Fruit fly (Drosophila melanogaster) whole organism, pupa: ENCODE data around the gene Qtzl.

Experiments
- CG10348 ChIP-seq: fragments of 200-800 bp; sonication (Bioruptor generic); IDR thresholded peaks from 2 replicates; pipeline ENCODE4 v1.3.6; 2022; ENCODE audit warnings: missing biosample characterization, missing genetic modification characterization
- CG12605 ChIP-seq: fragments of 200-800 bp; sonication (Bioruptor generic); IDR thresholded peaks from 2 replicates; pipeline ENCODE4 v1.3.6; 2022; ENCODE audit warnings: missing biosample characterization, missing genetic modification characterization
- CG13204 ChIP-seq: fragments of 200-800 bp; sonication (Bioruptor generic); optimal IDR thresholded peaks from 2 replicates; lab custom pipeline; 2018; ENCODE audit warnings: missing biosample characterization, mild to moderate bottlenecking, missing genetic modification characterization, moderate library complexity
- CG14655 ChIP-seq: fragments of 200-800 bp; sonication (Bioruptor generic); optimal IDR thresholded peaks from 3 replicates; lab custom pipeline; 2017; ENCODE audit warnings: mild to moderate bottlenecking, missing biosample characterization, missing genetic modification reagents, missing genetic modification characterization
- CG15710 ChIP-seq: fragments of 200-800 bp; sonication (Bioruptor generic); optimal IDR thresholded peaks from 2 replicates; lab custom pipeline; 2018; ENCODE audit warnings: missing biosample characterization, mild to moderate bottlenecking, missing genetic modification characterization, moderate library complexity
- CG17806 ChIP-seq: fragments of 200-800 bp; sonication (Bioruptor generic); optimal IDR thresholded peaks from 2 replicates; lab custom pipeline; 2018; ENCODE audit warnings: missing biosample characterization, mild to moderate bottlenecking, missing genetic modification characterization, moderate library complexity
- CG32121 ChIP-seq: fragments of 200-800 bp; sonication (Bioruptor generic); IDR thresholded peaks from 2 replicates; pipeline ENCODE4 v1.3.6; 2022; ENCODE audit warnings: missing biosample characterization, missing genetic modification characterization
- CG34367 ChIP-seq: fragments of 200-800 bp; sonication (Bioruptor generic); optimal IDR thresholded peaks from 2 replicates; lab custom pipeline; 2018; ENCODE audit warnings: missing biosample characterization, mild to moderate bottlenecking, missing genetic modification characterization
- CG4496 ChIP-seq: fragments of 200-800 bp; sonication (Bioruptor generic); IDR thresholded peaks from 3 replicates; pipeline ENCODE4 v1.3.6; 2022; ENCODE audit warnings: missing biosample characterization, missing genetic modification characterization
- CG8159 ChIP-seq: fragments of 200-800 bp; sonication (Bioruptor generic); optimal IDR thresholded peaks from 3 replicates; lab custom pipeline; 2018; ENCODE audit warnings: missing biosample characterization, mild to moderate bottlenecking, missing genetic modification characterization, moderate library complexity
- CG8301 ChIP-seq: fragments of 200-800 bp; sonication (Bioruptor generic); optimal IDR thresholded peaks from 2 replicates; lab custom pipeline; 2018; ENCODE audit warnings: missing biosample characterization, mild to moderate bottlenecking, missing genetic modification characterization
- CG9948 ChIP-seq: fragments of 200-800 bp; sonication (Bioruptor generic); optimal IDR thresholded peaks from 2 replicates; lab custom pipeline; 2018; ENCODE audit warnings: missing biosample characterization, mild to moderate bottlenecking, missing genetic modification characterization, moderate library complexity
- D1 ChIP-seq: fragments of 200-800 bp; sonication (Bioruptor generic); optimal IDR thresholded peaks from 2 replicates; lab custom pipeline; 2018; ENCODE audit warnings: missing biosample characterization, mild to moderate bottlenecking, missing genetic modification characterization, moderate library complexity
- EcR ChIP-seq: fragments of 200-800 bp; sonication (Bioruptor generic); optimal IDR thresholded peaks from 3 replicates; lab custom pipeline; 2019; ENCODE audit warnings: missing biosample characterization, missing genetic modification characterization, mild to moderate bottlenecking, moderate library complexity, missing genetic modification reagents
- Ets98B ChIP-seq: fragments of 200-800 bp; sonication (Bioruptor generic); IDR thresholded peaks from 2 replicates; pipeline ENCODE4 v1.3.6; 2022; ENCODE audit warnings: missing biosample characterization, missing genetic modification characterization
- Pif1A ChIP-seq: fragments of 200-800 bp; sonication (Bioruptor generic); optimal IDR thresholded peaks from 3 replicates; lab custom pipeline; 2016; ENCODE audit warnings: missing biosample characterization, missing genetic modification characterization
- Pif1B ChIP-seq: fragments of 200-800 bp; sonication (Bioruptor generic); optimal IDR thresholded peaks from 3 replicates; lab custom pipeline; 2016; ENCODE audit warnings: missing biosample characterization, missing genetic modification characterization
- Snoo ChIP-seq: fragments of 200-800 bp; sonication (Bioruptor generic); optimal IDR thresholded peaks from 3 replicates; lab custom pipeline; 2017; ENCODE audit warnings: missing biosample characterization, mild to moderate bottlenecking, missing genetic modification characterization, inconsistent platforms
- fd96Ca ChIP-seq: fragments of 200-800 bp; sonication (Bioruptor generic); IDR thresholded peaks from 3 replicates; pipeline ENCODE4 v1.3.6; 2022; ENCODE audit warnings: missing biosample characterization, missing genetic modification characterization
- gl ChIP-seq: fragments of 200-800 bp; sonication (Bioruptor generic); optimal IDR thresholded peaks from 2 replicates; lab custom pipeline; 2018; ENCODE audit warnings: missing biosample characterization, mild to moderate bottlenecking, missing genetic modification characterization
- rn ChIP-seq: fragments of 200-800 bp; sonication (Bioruptor generic); IDR thresholded peaks from 2 replicates; pipeline ENCODE4 v1.3.6; 2022; ENCODE audit warnings: missing biosample characterization, missing genetic modification characterization

The Qtzl gene

DNA sequence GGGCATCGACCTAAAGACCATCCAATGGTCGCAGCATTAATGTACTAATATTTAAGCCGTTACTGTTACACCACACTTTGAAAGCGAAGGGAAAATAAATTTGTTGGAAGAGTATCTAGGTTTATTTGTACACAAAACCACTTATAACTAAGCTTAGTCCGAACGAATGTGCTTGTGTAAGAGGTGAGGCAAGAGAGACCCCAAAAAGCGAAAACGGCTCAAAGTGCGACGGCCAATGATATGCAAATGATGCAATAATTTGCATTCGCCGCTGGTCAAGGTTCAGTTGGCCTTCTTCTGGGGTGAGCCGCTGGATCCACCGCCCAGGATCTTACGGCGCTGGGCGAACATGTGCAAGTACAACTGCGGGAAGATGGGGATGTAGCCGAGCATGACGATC is 5.6 kb downstream of the Qtzl start:
- TF ChIP-seq EcR (GFP tag; lab: Kevin White, UChicago) (peak; percentile 24), CG4496 (no peak)
- TF ChIP-seq, all 21 proteins: peak for 1

DNA sequence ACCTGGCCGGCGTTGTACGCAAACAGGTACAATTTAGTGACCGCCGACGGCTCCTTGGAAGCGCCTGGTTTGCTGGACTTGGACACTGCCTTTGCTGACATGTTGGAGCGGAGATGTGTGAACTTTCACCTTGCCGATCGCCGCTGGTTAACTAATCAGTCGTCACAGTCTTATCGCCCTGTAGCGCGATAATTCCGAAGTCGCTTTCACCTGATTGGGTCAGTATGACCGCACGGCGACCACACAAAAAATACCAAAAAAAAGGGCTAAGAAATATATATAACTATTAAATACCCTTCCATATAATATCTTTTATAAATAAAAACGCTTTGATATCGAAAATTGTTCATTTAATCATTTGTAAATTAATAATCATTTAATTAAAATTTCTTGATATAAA is 6.5 kb downstream of the Qtzl start, which contains the start of gene Hacd1:
Gene Hacd1, minus strand, starts transcription at position 216 of the 400 bp plus-strand sequence.
- no peak for TF ChIP-seq CG15710
- TF ChIP-seq fd96Ca (GFP tag; lab: Robert Waterston, UW) = no peak
- TF ChIP-seq CG8301 (tag; lab: Kevin White, UChicago) = no peak
- TF ChIP-seq CG34367 (tag; lab: Kevin White, UChicago) = no peak
- TF ChIP-seq CG8159 (tag; lab: Kevin White, UChicago) = no peak
- TF ChIP-seq CG12605 = no peak
- TF ChIP-seq CG14655 = no peak
- no peak for TF ChIP-seq Snoo (tag; lab: Kevin White, UChicago)
- TF ChIP-seq gl (tag; lab: Kevin White, UChicago) = no peak
- no peak for TF ChIP-seq CG10348 (GFP tag; lab: Robert Waterston, UW)
- TF ChIP-seq CG9948 (tag; lab: Kevin White, UChicago) = no peak
- no peak for TF ChIP-seq rn (GFP tag; lab: Robert Waterston, UW)
- TF ChIP-seq EcR (GFP tag; lab: Kevin White, UChicago) = no peak

DNA sequence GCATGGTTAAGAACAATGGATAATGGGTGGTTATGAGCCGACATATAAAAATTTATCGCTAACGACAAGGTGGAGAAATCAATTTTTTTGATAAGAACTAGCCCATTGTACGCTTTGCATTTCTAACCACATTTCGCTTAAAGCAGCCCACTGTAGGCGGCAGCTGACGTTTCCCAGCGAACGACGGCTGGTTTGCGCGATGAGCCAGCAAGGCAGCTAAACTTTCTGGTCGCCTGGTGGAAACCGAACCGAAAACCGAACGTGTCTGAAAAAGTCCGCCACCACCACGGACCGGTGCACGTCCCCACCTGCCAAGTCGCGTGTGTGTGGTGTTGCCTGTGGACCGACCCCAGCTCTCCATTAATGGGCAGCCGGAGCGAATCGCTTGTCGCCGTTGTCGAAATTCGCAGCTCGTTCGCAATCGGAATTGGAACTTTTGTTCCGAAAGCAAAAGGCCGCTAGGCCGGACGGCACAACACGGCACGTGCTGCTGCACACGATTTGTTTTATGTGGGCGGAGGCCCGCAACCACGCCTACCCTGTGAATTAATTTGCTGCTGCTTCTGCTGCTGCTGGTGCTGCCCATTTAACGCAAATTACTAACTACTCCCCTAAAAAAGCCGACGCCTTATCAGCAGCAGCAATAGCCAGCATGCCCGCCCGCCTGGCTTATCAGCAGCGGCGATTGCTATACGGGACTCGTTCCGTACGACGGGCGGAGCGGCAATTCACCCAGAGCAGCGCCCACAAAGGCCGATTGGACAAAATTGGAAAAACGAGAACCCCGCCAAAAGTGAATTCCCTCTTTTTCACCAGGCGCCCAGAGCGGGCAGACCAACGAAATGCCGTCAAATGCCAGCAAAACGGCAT is 7.6 kb downstream of the Qtzl start:
- no peak for TF ChIP-seq CG4496
- TF ChIP-seq Snoo (tag; lab: Kevin White, UChicago) = peak; percentile 32
- no peak for TF ChIP-seq CG12605
- TF ChIP-seq CG15710 = peak; percentile 32
- peak; percentile 56 for TF ChIP-seq CG14655
- TF ChIP-seq CG32121 (GFP tag; lab: Robert Waterston, UW) = no peak
- no peak for TF ChIP-seq rn (GFP tag; lab: Robert Waterston, UW)
- TF ChIP-seq CG34367 (tag; lab: Kevin White, UChicago) = no peak
- TF ChIP-seq CG17806 (tag; lab: Kevin White, UChicago) = peak; percentile 27
- peak; percentile 77 for TF ChIP-seq EcR (GFP tag; lab: Kevin White, UChicago)
- TF ChIP-seq Pif1B (GFP tag; lab: Kevin White, UChicago) = no peak
- TF ChIP-seq fd96Ca (GFP tag; lab: Robert Waterston, UW) = no peak
- peak; percentile 99 for TF ChIP-seq CG13204
- TF ChIP-seq gl (tag; lab: Kevin White, UChicago) = peak; percentile 30
- peak; percentile 34 for TF ChIP-seq Pif1A (GFP tag; lab: Kevin White, UChicago)
- no peak for TF ChIP-seq CG10348 (GFP tag; lab: Robert Waterston, UW)
- no peak for TF ChIP-seq CG9948 (tag; lab: Kevin White, UChicago)
- TF ChIP-seq Ets98B (GFP tag; lab: Robert Waterston, UW) = no peak
- TF ChIP-seq CG8301 (tag; lab: Kevin White, UChicago) = no peak
- no peak for TF ChIP-seq D1
- peak; percentile 38 for TF ChIP-seq CG8159 (tag; lab: Kevin White, UChicago)

DNA sequence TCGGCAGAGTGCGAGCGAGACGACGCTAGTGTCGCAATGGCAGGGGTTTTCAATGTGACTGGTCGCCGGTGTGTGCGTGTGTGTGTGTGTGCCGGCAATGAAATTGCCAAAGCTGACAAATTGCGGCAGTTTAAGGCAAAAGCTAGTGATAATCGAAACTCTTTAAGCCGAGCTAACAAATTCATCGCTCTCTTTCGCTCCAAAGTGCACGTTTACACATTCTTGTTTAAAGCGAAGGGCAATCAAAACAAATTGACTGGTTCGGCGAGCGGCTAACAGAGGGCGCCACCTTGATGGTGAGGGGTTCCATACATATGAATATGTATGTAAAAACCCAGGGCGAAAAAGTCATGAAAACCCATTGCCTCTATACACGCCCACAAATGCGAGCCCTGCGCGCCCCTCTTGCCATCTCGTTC is 8.3 kb downstream of the Qtzl start:
- TF ChIP-seq EcR (GFP tag; lab: Kevin White, UChicago) (no peak), Ets98B (GFP tag; lab: Robert Waterston, UW) (no peak), CG8159 (tag; lab: Kevin White, UChicago) (no peak), CG12605 (no peak), CG13204 (no peak), rn (GFP tag; lab: Robert Waterston, UW) (no peak), CG4496 (no peak), Snoo (tag; lab: Kevin White, UChicago) (no peak)

DNA sequence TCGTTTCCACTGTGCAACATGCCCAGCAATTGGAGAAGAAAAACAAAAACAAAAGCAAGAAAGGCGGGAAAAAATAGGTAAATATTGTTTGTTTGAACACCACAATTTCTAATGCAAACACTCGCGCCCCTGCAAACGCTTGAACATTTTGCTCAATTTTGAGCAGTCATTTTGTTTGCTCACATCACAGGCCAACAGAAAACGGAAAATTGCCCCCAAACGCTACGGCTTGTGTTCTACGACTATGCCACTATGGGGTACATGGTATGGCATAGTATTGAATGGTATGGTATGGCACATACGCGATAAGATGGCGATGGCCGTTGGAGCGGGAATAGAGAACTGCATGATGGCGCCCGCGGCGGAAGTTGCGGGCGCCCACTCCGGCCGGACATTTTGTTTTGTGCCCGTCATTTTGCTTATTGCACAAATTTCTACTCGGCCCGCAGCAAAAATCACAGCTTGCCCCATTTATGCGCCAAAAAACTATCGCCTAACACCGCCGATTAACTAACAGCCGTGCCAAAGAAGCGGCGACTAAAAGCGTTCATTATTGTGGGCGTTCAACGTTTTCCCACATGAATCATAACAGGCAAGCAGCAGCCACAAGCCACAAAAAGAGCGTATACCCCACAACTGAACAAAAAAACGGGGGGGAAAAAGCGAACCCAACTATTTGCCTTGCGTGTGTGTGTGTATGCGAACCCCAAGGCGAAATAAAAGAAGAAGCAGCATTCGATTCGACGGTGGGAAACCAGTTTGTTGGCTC is 8.9 kb downstream of the Qtzl start:
- TF ChIP-seq Pif1B (GFP tag; lab: Kevin White, UChicago) = peak; percentile 10
- TF ChIP-seq CG9948 (tag; lab: Kevin White, UChicago) = peak; percentile 1
- TF ChIP-seq CG15710 = peak; percentile 18
- no peak for TF ChIP-seq CG8159 (tag; lab: Kevin White, UChicago)
- no peak for TF ChIP-seq CG12605
- TF ChIP-seq CG34367 (tag; lab: Kevin White, UChicago) = peak; percentile 31
- peak; percentile 68 for TF ChIP-seq CG13204
- TF ChIP-seq EcR (GFP tag; lab: Kevin White, UChicago) = peak; percentile 78
- peak; percentile 0 for TF ChIP-seq Pif1A (GFP tag; lab: Kevin White, UChicago)
